Worm (Caenorhabditis elegans) whole organism, L4 larva: ENCODE results near the gene abcf-3.

Experiments used
- F26F4.8 ChIP-seq: fragments of 200-800 bp; sonication (Bioruptor generic); conservative IDR thresholded peaks from 2 replicates; pipeline ENCODE4 v1.3.6; 2022; ENCODE audit warnings: missing genetic modification characterization, missing compliant biosample characterization
- F37D6.2 ChIP-seq: sonication (generic microtip); optimal IDR thresholded peaks from 2 replicates; lab custom pipeline; 2016; ENCODE audit warnings: mild to moderate bottlenecking, missing genetic modification characterization, missing compliant biosample characterization
- F44E2.7 ChIP-seq: fragments of 200-800 bp; sonication (Bioruptor generic); IDR thresholded peaks from 2 replicates; pipeline ENCODE4 v2.1.2; 2022; ENCODE audit warnings: missing genetic modification characterization, missing compliant biosample characterization
- T26A8.4 ChIP-seq: fragments of 200-800 bp; sonication (Bioruptor generic); IDR thresholded peaks from 2 replicates; pipeline ENCODE4 v1.3.6; 2022; ENCODE audit warnings: missing genetic modification characterization, missing compliant biosample characterization
- Y75B8A.6 ChIP-seq: fragments of 200-800 bp; sonication (Bioruptor generic); IDR thresholded peaks from 2 replicates; pipeline ENCODE4 v1.3.6; 2022; ENCODE audit warnings: missing genetic modification reagents, missing genetic modification characterization, missing compliant biosample characterization
- ZK546.5 ChIP-seq, 2 experiments: sonication (generic microtip); optimal IDR thresholded peaks; 2 replicates each; lab custom pipeline; 2017; ENCODE audit warnings: missing biosample characterization in 2 of 2, missing genetic modification characterization in 2 of 2
- aly-2 ChIP-seq: sonication (generic microtip); optimal IDR thresholded peaks from 2 replicates; lab custom pipeline; 2018; ENCODE audit warnings: missing biosample characterization, missing genetic modification characterization
- attf-4 ChIP-seq: sonication (generic microtip); optimal IDR thresholded peaks from 3 replicates; lab custom pipeline; 2017; ENCODE audit warnings: missing biosample characterization, missing genetic modification characterization
- ceh-32 ChIP-seq: sonication (generic microtip); optimal IDR thresholded peaks from 2 replicates; lab custom pipeline; 2016; ENCODE audit warnings: mild to moderate bottlenecking, missing genetic modification characterization, missing compliant biosample characterization; ENCODE audit not compliant: poor library complexity
- ceh-62 ChIP-seq: sonication (generic microtip); optimal IDR thresholded peaks from 2 replicates; lab custom pipeline; 2017; ENCODE audit warnings: missing biosample characterization, missing genetic modification characterization
- ceh-82 ChIP-seq: sonication (generic microtip); optimal IDR thresholded peaks from 2 replicates; lab custom pipeline; 2017; ENCODE audit warnings: missing biosample characterization, missing genetic modification characterization
- ces-1 ChIP-seq: fragments of 150-350 bp; sonication (generic microtip); optimal IDR thresholded peaks from 4 replicates; lab custom pipeline; 2014; ENCODE audit warnings: missing biosample characterization, missing genetic modification reagents, missing genetic modification characterization
- daf-16 ChIP-seq, 3 experiments: sonication (generic microtip); optimal IDR thresholded peaks; 2 replicates each; lab custom pipeline; 2016 to 2017; ENCODE audit warnings: missing genetic modification characterization in 3 of 3, missing genetic modification reagents in 3 of 3, mild to moderate bottlenecking in 2 of 3, missing compliant biosample characterization in 2 of 3, missing biosample characterization in 1 of 3, moderate library complexity in 1 of 3
- dpl-1 ChIP-seq: fragments of 150-350 bp; optimal IDR thresholded peaks from 2 replicates; lab custom pipeline; 2014; ENCODE audit warnings: missing biosample characterization, missing genetic modification reagents, missing genetic modification characterization
- duxl-1 ChIP-seq: sonication (generic microtip); optimal IDR thresholded peaks from 2 replicates; lab custom pipeline; 2016; ENCODE audit warnings: mild to moderate bottlenecking, missing genetic modification characterization, moderate library complexity, missing compliant biosample characterization; ENCODE audit not compliant: poor library complexity
- dve-1 ChIP-seq: sonication (generic microtip); optimal IDR thresholded peaks from 2 replicates; lab custom pipeline; 2017; ENCODE audit warnings: antibody characterized with exemption, mild to moderate bottlenecking, missing genetic modification characterization, missing compliant biosample characterization; ENCODE audit not compliant: insufficient read depth
- fkh-10 ChIP-seq: fragments of 150-350 bp; optimal IDR thresholded peaks from 2 replicates; lab custom pipeline; 2014; ENCODE audit warnings: missing biosample characterization, missing genetic modification reagents, missing genetic modification characterization
- fos-1 ChIP-seq: fragments of 150-350 bp; optimal IDR thresholded peaks from 2 replicates; lab custom pipeline; 2014; ENCODE audit warnings: missing biosample characterization, missing genetic modification characterization
- lim-7 ChIP-seq: fragments of 200-800 bp; sonication (Bioruptor generic); IDR thresholded peaks from 2 replicates; pipeline ENCODE4 v1.3.6; 2022; ENCODE audit warnings: missing genetic modification characterization, missing compliant biosample characterization
- lin-1 ChIP-seq: fragments of 200-800 bp; sonication (Bioruptor generic); IDR thresholded peaks from 2 replicates; pipeline ENCODE4 v1.3.6; 2022; ENCODE audit warnings: missing genetic modification reagents, missing genetic modification characterization, missing compliant biosample characterization
- lin-15B ChIP-seq: fragments of 150-350 bp; sonication (generic microtip); optimal IDR thresholded peaks from 3 replicates; lab custom pipeline; 2014; ENCODE audit warnings: missing biosample characterization, missing genetic modification characterization
- lin-38 ChIP-seq: fragments of 200-800 bp; sonication (Bioruptor generic); IDR thresholded peaks from 2 replicates; pipeline ENCODE4 v1.3.6; 2022; ENCODE audit warnings: missing genetic modification reagents, missing genetic modification characterization, missing compliant biosample characterization
- lin-39 ChIP-seq: fragments of 150-350 bp; optimal IDR thresholded peaks from 2 replicates; lab custom pipeline; 2014; ENCODE audit warnings: missing biosample characterization, missing genetic modification reagents, missing genetic modification characterization
- madf-5 ChIP-seq, 2 experiments: fragments of 200-800 bp; sonication (Bioruptor generic); IDR thresholded peaks; 2 replicates each; pipeline ENCODE4 v1.3.6; 2022; ENCODE audit warnings: missing compliant biosample characterization in 2 of 2, missing genetic modification characterization in 2 of 2
- mes-2 ChIP-seq: sonication (generic microtip); optimal IDR thresholded peaks from 2 replicates; lab custom pipeline; 2016; ENCODE audit warnings: missing genotype, mild to moderate bottlenecking, missing genetic modification characterization, missing compliant biosample characterization; ENCODE audit not compliant: poor library complexity, severe bottlenecking
- mxl-2 ChIP-seq: fragments of 200-800 bp; sonication (Bioruptor generic); conservative IDR thresholded peaks from 2 replicates; pipeline ENCODE4 v1.3.6; 2022; ENCODE audit warnings: missing genetic modification reagents, missing genetic modification characterization, missing compliant biosample characterization
- mxl-3 ChIP-seq: fragments of 200-800 bp; sonication (Bioruptor generic); optimal IDR thresholded peaks from 2 replicates; lab custom pipeline; 2018; ENCODE audit warnings: mild to moderate bottlenecking, missing genetic modification characterization, missing compliant biosample characterization
- nhr-11 ChIP-seq: fragments of 150-350 bp; optimal IDR thresholded peaks from 2 replicates; lab custom pipeline; 2014; ENCODE audit warnings: missing biosample characterization, missing genetic modification characterization
- nhr-237 ChIP-seq: sonication (generic microtip); optimal IDR thresholded peaks from 2 replicates; lab custom pipeline; 2017; ENCODE audit warnings: missing biosample characterization, missing genetic modification characterization
- nhr-25 ChIP-seq: sonication (generic microtip); optimal IDR thresholded peaks from 2 replicates; lab custom pipeline; 2017; ENCODE audit warnings: missing genetic modification characterization, mild to moderate bottlenecking, missing compliant biosample characterization, antibody characterized with exemption, moderate library complexity, borderline replicate concordance; ENCODE audit not compliant: insufficient read depth
- nhr-41 ChIP-seq: fragments of 200-800 bp; sonication (Bioruptor generic); IDR thresholded peaks from 2 replicates; pipeline ENCODE4 v1.3.6; 2022; ENCODE audit warnings: missing genetic modification reagents, missing genetic modification characterization, missing compliant biosample characterization
- nhr-48 ChIP-seq: sonication (generic microtip); optimal IDR thresholded peaks from 2 replicates; lab custom pipeline; 2016; ENCODE audit warnings: mild to moderate bottlenecking, missing genetic modification characterization, missing compliant biosample characterization
- nhr-6 ChIP-seq: fragments of 150-350 bp; optimal IDR thresholded peaks from 2 replicates; lab custom pipeline; 2014; ENCODE audit warnings: missing biosample characterization, missing genetic modification characterization
- nhr-76 ChIP-seq: fragments of 150-350 bp; optimal IDR thresholded peaks from 2 replicates; lab custom pipeline; 2014; ENCODE audit warnings: missing biosample characterization, missing genetic modification characterization
- nhr-77 ChIP-seq: fragments of 150-350 bp; optimal IDR thresholded peaks from 2 replicates; lab custom pipeline; 2014; ENCODE audit warnings: missing biosample characterization, missing genetic modification characterization
- php-3 ChIP-seq: fragments of 200-800 bp; sonication (Bioruptor generic); IDR thresholded peaks from 2 replicates; pipeline ENCODE4 v1.3.6; 2022; ENCODE audit warnings: missing genetic modification reagents, missing genetic modification characterization, missing compliant biosample characterization
- pqm-1 ChIP-seq: sonication (generic microtip); optimal IDR thresholded peaks from 2 replicates; lab custom pipeline; 2017; ENCODE audit warnings: missing biosample characterization, missing genetic modification characterization
- rbr-2 ChIP-seq: sonication (generic microtip); optimal IDR thresholded peaks from 2 replicates; lab custom pipeline; 2016; ENCODE audit warnings: missing genotype, missing genetic modification characterization, missing compliant biosample characterization
- saeg-2 ChIP-seq: fragments of 200-800 bp; sonication (Bioruptor generic); IDR thresholded peaks from 2 replicates; pipeline ENCODE4 v1.3.6; 2022; ENCODE audit warnings: missing genetic modification reagents, missing genetic modification characterization, missing compliant biosample characterization
- sdz-12 ChIP-seq: fragments of 200-800 bp; sonication (Bioruptor generic); optimal IDR thresholded peaks from 2 replicates; lab custom pipeline; 2018; ENCODE audit warnings: mild to moderate bottlenecking, missing genetic modification characterization, missing compliant biosample characterization
- skn-1 ChIP-seq: fragments of 150-350 bp; optimal IDR thresholded peaks from 2 replicates; lab custom pipeline; 2014; ENCODE audit warnings: missing biosample characterization, missing genetic modification characterization
- spr-3 ChIP-seq: fragments of 200-800 bp; sonication (Bioruptor generic); optimal IDR thresholded peaks from 2 replicates; lab custom pipeline; 2018; ENCODE audit warnings: mild to moderate bottlenecking, missing genetic modification characterization, missing compliant biosample characterization
- tag-97 ChIP-seq: fragments of 200-800 bp; sonication (Bioruptor generic); IDR thresholded peaks from 2 replicates; pipeline ENCODE4 v1.3.6; 2022; ENCODE audit warnings: missing genetic modification characterization, missing compliant biosample characterization
- tra-1 ChIP-seq: fragments of 200-800 bp; sonication (Bioruptor generic); IDR thresholded peaks from 2 replicates; pipeline ENCODE4 v1.3.6; 2022; ENCODE audit warnings: missing genetic modification reagents, missing genetic modification characterization, missing compliant biosample characterization
- unc-39 ChIP-seq: sonication (generic microtip); optimal IDR thresholded peaks from 2 replicates; lab custom pipeline; 2017; ENCODE audit warnings: missing biosample characterization, missing genetic modification characterization
- zfp-3 ChIP-seq: fragments of 200-800 bp; sonication (Bioruptor generic); conservative IDR thresholded peaks from 2 replicates; pipeline ENCODE4 v1.3.6; 2022; ENCODE audit warnings: missing genetic modification reagents, missing genetic modification characterization, missing compliant biosample characterization
- zip-11 ChIP-seq: fragments of 200-800 bp; sonication (Bioruptor generic); IDR thresholded peaks from 2 replicates; pipeline ENCODE4 v1.3.6; 2022; ENCODE audit warnings: missing genetic modification characterization, missing compliant biosample characterization
- zip-2 ChIP-seq: fragments of 150-350 bp; optimal IDR thresholded peaks from 2 replicates; lab custom pipeline; 2014; ENCODE audit warnings: missing biosample characterization, missing genetic modification characterization
- ztf-7 ChIP-seq: fragments of 150-350 bp; optimal IDR thresholded peaks from 2 replicates; lab custom pipeline; 2014; ENCODE audit warnings: missing biosample characterization, missing genetic modification characterization

abcf-3 gene

ce11 chrIII:6158642-6159475 is 14.3 kb upstream of the abcf-3 start, which contains the start of gene nfm-1 (continued):
- TF ChIP-seq nhr-6 (tag; lab: Kevin White, UChicago): peak; percentile 27
- peak; percentile 73 for TF ChIP-seq php-3
- no peak for TF ChIP-seq nhr-76
- peak; percentile 84 for TF ChIP-seq tra-1 (GFP tag; lab: Robert Waterston, UW)
- TF ChIP-seq F44E2.7 (GFP tag; lab: Robert Waterston, UW): 0 out of 2 replicates have a peak, but pooled peaks have one; percentile 41
- TF ChIP-seq zfp-3: peak; percentile 69; the same call in 1 of the 2 replicates
- peak; percentile 78 for TF ChIP-seq lin-1 (GFP tag; lab: Robert Waterston, UW)
- peak; percentile 30 for TF ChIP-seq nhr-25 (tag; lab: Kevin White, UChicago)
- peak; percentile 33 for TF ChIP-seq dpl-1 (GFP tag; lab: Kevin White, UChicago)
- TF ChIP-seq nhr-41 (GFP tag; lab: Robert Waterston, UW): peak; percentile 28; the same call in 1 of the 2 replicates
- peak; percentile 65 for TF ChIP-seq sdz-12 (GFP tag; lab: Kevin White, UChicago)
- TF ChIP-seq nhr-77 (tag; lab: Kevin White, UChicago): peak; percentile 75
- TF ChIP-seq fos-1 (tag; lab: Kevin White, UChicago): no peak
- TF ChIP-seq skn-1 (tag; lab: Kevin White, UChicago): no peak
- no peak for TF ChIP-seq ceh-82
- TF ChIP-seq nhr-237 (tag; lab: Kevin White, UChicago): no peak
- TF ChIP-seq ces-1 (GFP tag; lab: Kevin White, UChicago): no peak
- peak; percentile 80 for TF ChIP-seq saeg-2
- TF ChIP-seq mxl-2: no peak; the same call in 1 of the 2 replicates
- peak; percentile 78 for TF ChIP-seq nhr-48 (tag; lab: Kevin White, UChicago)
- TF ChIP-seq mes-2 (tag; lab: Kevin White, UChicago): peak; percentile 84
- no peak for TF ChIP-seq F37D6.2 (tag; lab: Kevin White, UChicago)
- TF ChIP-seq lin-38 (GFP tag; lab: Robert Waterston, UW): peak; percentile 76
- no peak for TF ChIP-seq lin-39 (tag; lab: Kevin White, UChicago)
- peak; percentile 24 for TF ChIP-seq rbr-2
- TF ChIP-seq duxl-1: peak; percentile 24
- TF ChIP-seq zip-11: peak; percentile 70; the same call in 1 of the 2 replicates
- no peak for TF ChIP-seq Y75B8A.6 (GFP tag; lab: Robert Waterston, UW)
- TF ChIP-seq fkh-10 (GFP tag; lab: Kevin White, UChicago): peak; percentile 43
- no peak for TF ChIP-seq aly-2 (tag; lab: Kevin White, UChicago)
- peak; percentile 84 for TF ChIP-seq lim-7 (GFP tag; lab: Robert Waterston, UW)
- no peak for TF ChIP-seq attf-4 (tag; lab: Kevin White, UChicago)
- peak; percentile 40 for TF ChIP-seq ztf-7 (tag; lab: Kevin White, UChicago)
- peak; percentile 63; the same call in 1 of the 2 replicates for TF ChIP-seq T26A8.4 (GFP tag; lab: Robert Waterston, UW)
- no peak for TF ChIP-seq lin-15B
- TF ChIP-seq ZK546.5 (tag; optimal IDR thresholded peaks at IDR 0.05; lab: Kevin White, UChicago): no peak
- peak; percentile 69 for TF ChIP-seq spr-3
- TF ChIP-seq ceh-32 (tag; lab: Kevin White, UChicago): no peak
- no peak for TF ChIP-seq unc-39 (tag; lab: Kevin White, UChicago)
- peak; percentile 2 to 77; a peak in 1 of 4 replicates for TF ChIP-seq madf-5 (GFP tag; IDR thresholded peaks at IDR 0.05; lab: Robert Waterston, UW)
- peak; percentile 5 to 63 for TF ChIP-seq daf-16 (GFP tag; optimal IDR thresholded peaks at IDR 0.05; lab: Kevin White, UChicago)
- peak; percentile 90 for TF ChIP-seq daf-16 (tag; optimal IDR thresholded peaks at IDR 0.05; lab: Kevin White, UChicago)
- TF ChIP-seq dve-1 (tag; lab: Kevin White, UChicago): peak; percentile 74
- TF ChIP-seq mxl-3: peak; percentile 19
- TF ChIP-seq ceh-62 (tag; lab: Kevin White, UChicago): no peak
- TF ChIP-seq F26F4.8 (GFP tag; lab: Robert Waterston, UW): peak; percentile 88
- TF ChIP-seq pqm-1 (tag; lab: Kevin White, UChicago): peak; percentile 85
- TF ChIP-seq nhr-11 (tag; lab: Kevin White, UChicago): peak; percentile 44
- no peak for TF ChIP-seq zip-2 (tag; lab: Kevin White, UChicago)
- TF ChIP-seq tag-97 (GFP tag; lab: Robert Waterston, UW): no peak
